Fruit fly (Drosophila melanogaster) whole organism, prepupa: ENCODE measurements around the gene Ddc.

ENCODE experiments used
- Blimp-1 ChIP-seq: fragments of 200-800 bp; sonication (Bioruptor generic); optimal IDR thresholded peaks from 3 replicates; lab custom pipeline; 2017; ENCODE audit warnings: missing biosample characterization, missing genetic modification characterization, mild to moderate bottlenecking, moderate library complexity, missing genetic modification reagents
- CG10631 ChIP-seq: fragments of 200-800 bp; sonication (Bioruptor generic); optimal IDR thresholded peaks from 2 replicates; lab custom pipeline; 2016; ENCODE audit warnings: missing biosample characterization, missing genetic modification characterization
- CG10669 ChIP-seq: fragments of 200-800 bp; sonication (Bioruptor generic); optimal IDR thresholded peaks from 3 replicates; lab custom pipeline; 2018; ENCODE audit warnings: missing biosample characterization, mild to moderate bottlenecking, missing genetic modification characterization, moderate library complexity
- CG11762 ChIP-seq: fragments of 200-800 bp; sonication (Bioruptor generic); optimal IDR thresholded peaks from 3 replicates; lab custom pipeline; 2016; ENCODE audit warnings: missing biosample characterization, missing genetic modification characterization; ENCODE audit not compliant: insufficient read depth
- CG15336 ChIP-seq: fragments of 200-800 bp; sonication (Bioruptor generic); IDR thresholded peaks from 2 replicates; pipeline ENCODE4 v1.3.6; 2022; ENCODE audit warnings: missing biosample characterization, missing genetic modification characterization
- CG1621 ChIP-seq: fragments of 200-800 bp; sonication (Bioruptor generic); optimal IDR thresholded peaks from 3 replicates; lab custom pipeline; 2018; ENCODE audit warnings: missing biosample characterization, mild to moderate bottlenecking, missing genetic modification characterization
- CG3032 ChIP-seq: fragments of 200-800 bp; optimal IDR thresholded peaks from 2 replicates; lab custom pipeline; 2019; ENCODE audit warnings: missing biosample characterization, mild to moderate bottlenecking, missing genetic modification characterization, moderate library complexity
- CG31627 ChIP-seq: fragments of 200-800 bp; sonication (Bioruptor generic); optimal IDR thresholded peaks from 3 replicates; lab custom pipeline; 2016; ENCODE audit warnings: missing biosample characterization, missing genetic modification characterization
- CG32006 ChIP-seq: fragments of 200-800 bp; sonication (Bioruptor generic); optimal IDR thresholded peaks from 3 replicates; lab custom pipeline; 2017; ENCODE audit warnings: missing biosample characterization, mild to moderate bottlenecking, missing genetic modification characterization
- CG34406 ChIP-seq: fragments of 200-800 bp; sonication (Bioruptor generic); optimal IDR thresholded peaks from 3 replicates; lab custom pipeline; 2016; ENCODE audit warnings: missing biosample characterization, missing genetic modification characterization
- CG4318 ChIP-seq: fragments of 200-800 bp; sonication (Bioruptor generic); optimal IDR thresholded peaks from 3 replicates; lab custom pipeline; 2017; ENCODE audit warnings: missing biosample characterization, mild to moderate bottlenecking, missing genetic modification characterization
- CG6163 ChIP-seq: fragments of 200-800 bp; sonication (Bioruptor generic); IDR thresholded peaks from 3 replicates; pipeline ENCODE4 v1.3.6; 2022; ENCODE audit warnings: missing biosample characterization, missing genetic modification characterization
- CG6276 ChIP-seq: fragments of 200-800 bp; sonication (Bioruptor generic); optimal IDR thresholded peaks from 2 replicates; lab custom pipeline; 2017; ENCODE audit warnings: missing biosample characterization, mild to moderate bottlenecking, missing genetic modification characterization
- CG6808 ChIP-seq: fragments of 200-800 bp; sonication (Bioruptor generic); optimal IDR thresholded peaks from 3 replicates; lab custom pipeline; 2017; ENCODE audit warnings: missing biosample characterization, missing genetic modification characterization, mild to moderate bottlenecking, moderate library complexity, missing genetic modification reagents
- CG7368 ChIP-seq: fragments of 200-800 bp; sonication (Bioruptor generic); optimal IDR thresholded peaks from 3 replicates; lab custom pipeline; 2016; ENCODE audit warnings: missing biosample characterization, missing genetic modification characterization
- CG8119 ChIP-seq: fragments of 200-800 bp; sonication (Bioruptor generic); IDR thresholded peaks from 3 replicates; pipeline ENCODE4 v1.3.6; 2022; ENCODE audit warnings: missing biosample characterization, missing genetic modification characterization
- CG8319 ChIP-seq: fragments of 200-800 bp; sonication (Bioruptor generic); optimal IDR thresholded peaks from 3 replicates; lab custom pipeline; 2016; ENCODE audit warnings: missing biosample characterization, missing genetic modification characterization
- CG8632 ChIP-seq: fragments of 200-800 bp; sonication (Bioruptor generic); optimal IDR thresholded peaks from 3 replicates; lab custom pipeline; 2016; ENCODE audit warnings: missing biosample characterization, missing genetic modification characterization
- Eip78C ChIP-seq: fragments of 200-800 bp; sonication (Bioruptor generic); peaks from one replicate; lab custom pipeline; 2016; ENCODE audit warnings: missing biosample characterization, missing genetic modification characterization
- Eip93F ChIP-seq: fragments of 200-800 bp; sonication (Bioruptor generic); optimal IDR thresholded peaks from 2 replicates; lab custom pipeline; 2016; ENCODE audit warnings: missing biosample characterization, mild to moderate bottlenecking, missing genetic modification characterization
- Ets21C ChIP-seq: fragments of 200-800 bp; sonication (Bioruptor generic); optimal IDR thresholded peaks from 3 replicates; lab custom pipeline; 2016; ENCODE audit warnings: missing biosample characterization, missing genetic modification characterization
- Ets96B ChIP-seq: fragments of 200-800 bp; optimal IDR thresholded peaks from 2 replicates; lab custom pipeline; 2019; ENCODE audit warnings: missing biosample characterization, mild to moderate bottlenecking, missing genetic modification characterization, moderate library complexity
- Hr39 ChIP-seq: fragments of 200-800 bp; sonication (Bioruptor generic); optimal IDR thresholded peaks from 2 replicates; lab custom pipeline; 2016; ENCODE audit warnings: missing biosample characterization, missing genetic modification characterization
- Lpt ChIP-seq: fragments of 200-800 bp; sonication (Bioruptor generic); optimal IDR thresholded peaks from 3 replicates; lab custom pipeline; 2016; ENCODE audit warnings: missing biosample characterization, missing genetic modification characterization
- Met ChIP-seq: fragments of 200-800 bp; sonication (Bioruptor generic); optimal IDR thresholded peaks from 3 replicates; lab custom pipeline; 2016; ENCODE audit warnings: missing biosample characterization, missing genetic modification characterization
- OdsH ChIP-seq: fragments of 200-800 bp; sonication (Bioruptor generic); optimal IDR thresholded peaks from 3 replicates; lab custom pipeline; 2016; ENCODE audit warnings: missing biosample characterization, missing genetic modification characterization
- Sox102F ChIP-seq: fragments of 200-800 bp; sonication (Bioruptor generic); optimal IDR thresholded peaks from 2 replicates; lab custom pipeline; 2016; ENCODE audit warnings: missing biosample characterization, mild to moderate bottlenecking, missing genetic modification characterization
- Sox14 ChIP-seq: fragments of 200-800 bp; sonication (Bioruptor generic); optimal IDR thresholded peaks from 3 replicates; lab custom pipeline; 2016; ENCODE audit warnings: missing biosample characterization, missing genetic modification characterization
- Sox15 ChIP-seq: fragments of 200-800 bp; sonication (Bioruptor generic); optimal IDR thresholded peaks from 3 replicates; lab custom pipeline; 2016; ENCODE audit warnings: missing biosample characterization, missing genetic modification characterization
- achi ChIP-seq: fragments of 200-800 bp; sonication (Bioruptor generic); optimal IDR thresholded peaks from 3 replicates; lab custom pipeline; 2016; ENCODE audit warnings: missing biosample characterization, missing genetic modification characterization
- acj6 ChIP-seq: fragments of 200-800 bp; sonication (Bioruptor generic); optimal IDR thresholded peaks from 3 replicates; lab custom pipeline; 2016; ENCODE audit warnings: missing biosample characterization, missing genetic modification characterization
- cyc ChIP-seq: fragments of 200-800 bp; sonication (Bioruptor generic); optimal IDR thresholded peaks from 3 replicates; lab custom pipeline; 2016; ENCODE audit warnings: missing biosample characterization, missing genetic modification characterization
- dac ChIP-seq: fragments of 200-800 bp; sonication (Bioruptor generic); optimal IDR thresholded peaks from 2 replicates; lab custom pipeline; 2017; ENCODE audit warnings: missing biosample characterization, mild to moderate bottlenecking, missing genetic modification characterization
- dsx ChIP-seq: fragments of 200-800 bp; optimal IDR thresholded peaks from 3 replicates; lab custom pipeline; 2019; ENCODE audit warnings: missing biosample characterization, mild to moderate bottlenecking, missing genetic modification characterization, moderate library complexity; ENCODE audit not compliant: poor library complexity, severe bottlenecking
- eg ChIP-seq: fragments of 200-800 bp; sonication (Bioruptor generic); IDR thresholded peaks from 3 replicates; pipeline ENCODE4 v1.3.6; 2022; ENCODE audit warnings: missing biosample characterization, missing genetic modification characterization
- esn ChIP-seq: fragments of 200-800 bp; sonication (Bioruptor generic); optimal IDR thresholded peaks from 2 replicates; lab custom pipeline; 2016; ENCODE audit warnings: missing biosample characterization, mild to moderate bottlenecking, missing genetic modification characterization, moderate library complexity
- fd59A ChIP-seq: fragments of 200-800 bp; sonication (Bioruptor generic); optimal IDR thresholded peaks from 2 replicates; lab custom pipeline; 2017; ENCODE audit warnings: missing biosample characterization, mild to moderate bottlenecking, missing genetic modification characterization, missing genetic modification reagents
- fd85E ChIP-seq: fragments of 200-800 bp; sonication (Bioruptor generic); optimal IDR thresholded peaks from 3 replicates; lab custom pipeline; 2016; ENCODE audit warnings: missing biosample characterization, missing genetic modification characterization
- fkh ChIP-seq: fragments of 200-800 bp; sonication (Bioruptor generic); optimal IDR thresholded peaks from 3 replicates; lab custom pipeline; 2017; ENCODE audit warnings: missing biosample characterization, mild to moderate bottlenecking, missing genetic modification characterization, moderate library complexity
- net ChIP-seq: fragments of 200-800 bp; sonication (Bioruptor generic); optimal IDR thresholded peaks from 3 replicates; lab custom pipeline; 2016; ENCODE audit warnings: missing biosample characterization, missing genetic modification characterization
- pdm3 ChIP-seq: fragments of 200-800 bp; sonication (Bioruptor generic); optimal IDR thresholded peaks from 3 replicates; lab custom pipeline; 2016; ENCODE audit warnings: missing biosample characterization, missing genetic modification characterization
- salr ChIP-seq, 2 experiments: fragments of 200-800 bp; sonication (Bioruptor generic); optimal IDR thresholded peaks; 3 replicates each; lab custom pipeline; 2016 to 2018; ENCODE audit warnings: missing biosample characterization in 2 of 2, missing genetic modification characterization in 2 of 2, mild to moderate bottlenecking in 1 of 2
- spab ChIP-seq: fragments of 200-800 bp; sonication (Bioruptor generic); optimal IDR thresholded peaks from 2 replicates; lab custom pipeline; 2017; ENCODE audit warnings: missing biosample characterization, mild to moderate bottlenecking, missing genetic modification characterization, missing genetic modification reagents
- svp ChIP-seq: fragments of 200-800 bp; sonication (Bioruptor generic); peaks from one replicate; lab custom pipeline; 2016; ENCODE audit warnings: missing biosample characterization, missing genetic modification characterization
- topi ChIP-seq: fragments of 200-800 bp; sonication (Bioruptor generic); optimal IDR thresholded peaks from 3 replicates; lab custom pipeline; 2016; ENCODE audit warnings: missing biosample characterization, missing genetic modification characterization
- vri ChIP-seq: fragments of 200-800 bp; sonication (Bioruptor generic); optimal IDR thresholded peaks from 3 replicates; lab custom pipeline; 2016; ENCODE audit warnings: missing biosample characterization, mild to moderate bottlenecking, missing genetic modification characterization

The Ddc gene

dm6 chr2L:19133465-19134365 lies 13.6 kb upstream of the Ddc start, which contains the start of gene brat (continued):
- TF ChIP-seq Ets21C, result peak; percentile 61
- TF ChIP-seq svp (GFP tag; lab: Kevin White, UChicago), result no peak
- peak; percentile 64 for TF ChIP-seq Sox14 (GFP tag; lab: Kevin White, UChicago)
- no peak for TF ChIP-seq net
- no peak for TF ChIP-seq CG8632
- peak; percentile 58 for TF ChIP-seq Met
- no peak for TF ChIP-seq CG4318 (GFP tag; lab: Kevin White, UChicago)
- TF ChIP-seq Sox102F (GFP tag; lab: Kevin White, UChicago), result peak; percentile 36
- no peak for TF ChIP-seq CG6276 (GFP tag; lab: Kevin White, UChicago)
- TF ChIP-seq CG7368 (GFP tag; lab: Kevin White, UChicago), result no peak
- TF ChIP-seq salr (GFP tag; optimal IDR thresholded peaks at IDR 0.05; lab: Kevin White, UChicago), result no peak
- TF ChIP-seq CG3032 (tag; lab: Kevin White, UChicago), result peak; percentile 50
- no peak for TF ChIP-seq CG10669
- peak; percentile 60 for TF ChIP-seq Hr39 (GFP tag; lab: Kevin White, UChicago)
- TF ChIP-seq achi, result peak; percentile 38
- TF ChIP-seq Sox15 (GFP tag; lab: Kevin White, UChicago), result no peak
- no peak for TF ChIP-seq vri (GFP tag; lab: Kevin White, UChicago)
- TF ChIP-seq CG6808 (GFP tag; lab: Kevin White, UChicago), result no peak
- TF ChIP-seq OdsH (GFP tag; lab: Kevin White, UChicago), result peak; percentile 54
- no peak for TF ChIP-seq CG15336
- no peak for TF ChIP-seq fd59A
- TF ChIP-seq CG10631, result peak; percentile 54
- no peak for TF ChIP-seq dsx
- peak; percentile 72 for TF ChIP-seq esn (GFP tag; lab: Kevin White, UChicago)
- TF ChIP-seq fkh, result peak; percentile 85
- peak; percentile 47 for TF ChIP-seq acj6 (GFP tag; lab: Kevin White, UChicago)
- TF ChIP-seq fd85E (GFP tag; lab: Kevin White, UChicago), result no peak
- peak; percentile 72 for TF ChIP-seq Eip78C (GFP tag; lab: Kevin White, UChicago)
- no peak for TF ChIP-seq dac
- TF ChIP-seq topi (GFP tag; lab: Kevin White, UChicago), result peak; percentile 65
- no peak for TF ChIP-seq CG11762 (GFP tag; lab: Kevin White, UChicago)

- TF ChIP-seq esn (GFP tag; lab: Kevin White, UChicago) (peak; percentile 80), CG34406 (GFP tag; lab: Kevin White, UChicago) (peak; percentile 58), Eip93F (GFP tag; lab: Kevin White, UChicago) (peak; percentile 27), topi (GFP tag; lab: Kevin White, UChicago) (peak; percentile 33), spab (GFP tag; lab: Kevin White, UChicago) (no peak), Sox14 (GFP tag; lab: Kevin White, UChicago) (peak; percentile 18), Ets96B (tag; lab: Kevin White, UChicago) (peak; percentile 25), vri (GFP tag; lab: Kevin White, UChicago) (no peak), Hr39 (GFP tag; lab: Kevin White, UChicago) (peak; percentile 70), dac (peak; percentile 31), CG1621 (tag; lab: Kevin White, UChicago) (peak; percentile 49), achi (peak; percentile 65), CG3032 (tag; lab: Kevin White, UChicago) (peak; percentile 43), cyc (peak; percentile 69), salr (GFP tag; optimal IDR thresholded peaks at IDR 0.05; lab: Kevin White, UChicago) (peak in 1 of 2 experiments; percentile 23), Blimp-1 (GFP tag; lab: Kevin White, UChicago) (no peak), acj6 (GFP tag; lab: Kevin White, UChicago) (peak; percentile 74), CG15336 (no peak), CG32006 (GFP tag; lab: Kevin White, UChicago) (peak; percentile 46), eg (GFP tag; lab: Robert Waterston, UW) (peak; percentile 65; the same call in 2 of the 3 replicates), Sox15 (GFP tag; lab: Kevin White, UChicago) (peak; percentile 53), CG10631 (peak; percentile 67), Eip78C (GFP tag; lab: Kevin White, UChicago) (peak; percentile 71), CG4318 (GFP tag; lab: Kevin White, UChicago) (no peak), CG7368 (GFP tag; lab: Kevin White, UChicago) (peak; percentile 11), CG31627 (GFP tag; lab: Kevin White, UChicago) (peak; percentile 65), Lpt (GFP tag; lab: Kevin White, UChicago) (no peak), CG8319 (GFP tag; lab: Kevin White, UChicago) (no peak), CG6163 (peak; percentile 61; the same call in 2 of the 3 replicates), pdm3 (peak; percentile 3), CG8119 (GFP tag; lab: Robert Waterston, UW) (no peak)
Observed at dm6 chr2L:19131905-19132402, 11.8 kb upstream of the Ddc start, which contains the start of the genes AsnRS and DCTN6-p27. Gene AsnRS, minus strand, starts transcription at chr2L:19131954. Gene DCTN6-p27, plus strand, starts transcription at chr2L:19132323.
